Worm (Caenorhabditis elegans) whole organism, late embryonic: Measurements from ENCODE around the gene T25E4.1.

Experiments
- ama-1 ChIP-seq: fragments of 150-350 bp; optimal IDR thresholded peaks from 2 replicates; lab custom pipeline; 2014
- ceh-6 ChIP-seq: fragments of 200-800 bp; sonication (Bioruptor generic); optimal IDR thresholded peaks from 2 replicates; lab custom pipeline; 2018; ENCODE audit warnings: mild to moderate bottlenecking, missing genetic modification characterization, missing compliant biosample characterization
- dmd-4 ChIP-seq: sonication (generic microtip); optimal IDR thresholded peaks from 2 replicates; lab custom pipeline; 2016; ENCODE audit warnings: borderline replicate concordance, missing genetic modification characterization, missing compliant biosample characterization
- fkh-10 ChIP-seq: fragments of 150-350 bp; optimal IDR thresholded peaks from 2 replicates; lab custom pipeline; 2014; ENCODE audit warnings: missing biosample characterization, missing genetic modification reagents, missing genetic modification characterization
- lin-11 ChIP-seq: fragments of 200-800 bp; sonication (Bioruptor generic); optimal IDR thresholded peaks from 2 replicates; lab custom pipeline; 2018; ENCODE audit warnings: mild to moderate bottlenecking, missing genetic modification characterization, missing compliant biosample characterization
- unc-42 ChIP-seq: sonication (generic microtip); optimal IDR thresholded peaks from 2 replicates; lab custom pipeline; 2016; ENCODE audit warnings: missing genotype, missing genetic modification characterization, missing compliant biosample characterization

- no peak for TF ChIP-seq unc-42 (tag; lab: Kevin White, UChicago)
- TF ChIP-seq fkh-10 (GFP tag; lab: Kevin White, UChicago) = no peak
- TF ChIP-seq ceh-6 = no peak
- no peak for TF ChIP-seq dmd-4
- TF ChIP-seq lin-11 (tag; lab: Kevin White, UChicago) = no peak
- TF ChIP-seq ama-1 = no peak
These were observed 14.7 kb downstream of the T25E4.1 start for ce11 chrII:5592857-5593256.
